Fruit fly (Drosophila melanogaster) whole organism, adult: ENCODE data around the gene CG42869.

Experiments
- CG11617 ChIP-seq: fragments of 200-800 bp; sonication (Bioruptor generic); optimal IDR thresholded peaks from 2 replicates; lab custom pipeline; 2017; ENCODE audit warnings: mild to moderate bottlenecking, missing biosample characterization, missing genetic modification reagents, missing genetic modification characterization
- CG12768 ChIP-seq: fragments of 200-800 bp; sonication (Bioruptor generic); optimal IDR thresholded peaks from 2 replicates; lab custom pipeline; 2017; ENCODE audit warnings: missing biosample characterization, missing genetic modification characterization, mild to moderate bottlenecking, moderate library complexity, missing genetic modification reagents
- CG14711 ChIP-seq: fragments of 200-800 bp; sonication (Bioruptor generic); optimal IDR thresholded peaks from 2 replicates; lab custom pipeline; 2018; ENCODE audit warnings: missing biosample characterization, mild to moderate bottlenecking, missing genetic modification characterization, moderate library complexity
- CG1620 ChIP-seq: fragments of 200-800 bp; sonication (Bioruptor generic); optimal IDR thresholded peaks from 2 replicates; lab custom pipeline; 2016; ENCODE audit warnings: missing biosample characterization, missing genetic modification characterization
- CG33017 ChIP-seq: fragments of 200-800 bp; sonication (Bioruptor generic); optimal IDR thresholded peaks from 2 replicates; lab custom pipeline; 2018; ENCODE audit warnings: missing biosample characterization, mild to moderate bottlenecking, missing genetic modification characterization, moderate library complexity
- CG5204 ChIP-seq: fragments of 200-800 bp; sonication (Bioruptor generic); optimal IDR thresholded peaks from 2 replicates; lab custom pipeline; 2016; ENCODE audit warnings: missing biosample characterization, missing genetic modification characterization
- CG7045 ChIP-seq: fragments of 200-800 bp; sonication (Bioruptor generic); optimal IDR thresholded peaks from 2 replicates; lab custom pipeline; 2017; ENCODE audit warnings: missing biosample characterization, mild to moderate bottlenecking, missing genetic modification characterization
- CG7101 ChIP-seq: fragments of 200-800 bp; sonication (Bioruptor generic); optimal IDR thresholded peaks from 2 replicates; lab custom pipeline; 2018; ENCODE audit warnings: missing biosample characterization, mild to moderate bottlenecking, missing genetic modification characterization, moderate library complexity
- Clk ChIP-seq: fragments of 200-800 bp; sonication (Bioruptor generic); optimal IDR thresholded peaks from 2 replicates; lab custom pipeline; 2017; ENCODE audit warnings: missing biosample characterization, missing genetic modification characterization
- Crg-1 ChIP-seq: fragments of 200-800 bp; sonication (Bioruptor generic); optimal IDR thresholded peaks from 2 replicates; lab custom pipeline; 2016; ENCODE audit warnings: missing biosample characterization, missing genetic modification characterization
- Hr96 ChIP-seq: fragments of 200-800 bp; sonication (Bioruptor generic); optimal IDR thresholded peaks from 2 replicates; lab custom pipeline; 2016; ENCODE audit warnings: missing biosample characterization, missing genetic modification characterization
- Mnt ChIP-seq: fragments of 200-800 bp; sonication (Bioruptor generic); optimal IDR thresholded peaks from 2 replicates; lab custom pipeline; 2016; ENCODE audit warnings: missing biosample characterization, mild to moderate bottlenecking, missing genetic modification characterization
- bab1 ChIP-seq: fragments of 200-800 bp; sonication (Bioruptor generic); optimal IDR thresholded peaks from 3 replicates; lab custom pipeline; 2019; ENCODE audit warnings: missing biosample characterization, mild to moderate bottlenecking, missing genetic modification characterization, moderate library complexity
- cic ChIP-seq: fragments of 200-800 bp; sonication (Bioruptor generic); optimal IDR thresholded peaks from 2 replicates; lab custom pipeline; 2017; ENCODE audit warnings: missing biosample characterization, mild to moderate bottlenecking, missing genetic modification characterization, moderate library complexity
- cnc ChIP-seq, 2 experiments: fragments of >200 bp; optimal IDR thresholded peaks; 2 replicates each; lab custom pipeline; 2017
- kay ChIP-seq: fragments of 200-800 bp; sonication (Bioruptor generic); peaks from one replicate; lab custom pipeline; 2016; ENCODE audit warnings: missing biosample characterization, missing genetic modification characterization, borderline replicate concordance
- ovo ChIP-seq: fragments of 200-800 bp; sonication (Bioruptor generic); optimal IDR thresholded peaks from 2 replicates; lab custom pipeline; 2016; ENCODE audit warnings: missing biosample characterization, missing genetic modification characterization
- pad ChIP-seq: fragments of 200-800 bp; sonication (Bioruptor generic); optimal IDR thresholded peaks from 3 replicates; lab custom pipeline; 2017; ENCODE audit warnings: missing biosample characterization, missing genetic modification characterization, mild to moderate bottlenecking, moderate library complexity, missing genetic modification reagents
- tj ChIP-seq: fragments of 200-800 bp; sonication (Bioruptor generic); optimal IDR thresholded peaks from 3 replicates; lab custom pipeline; 2017; ENCODE audit warnings: missing biosample characterization, mild to moderate bottlenecking, missing genetic modification characterization, moderate library complexity
- toe ChIP-seq: fragments of 200-800 bp; sonication (Bioruptor generic); optimal IDR thresholded peaks from 2 replicates; lab custom pipeline; 2016; ENCODE audit warnings: missing biosample characterization, missing genetic modification characterization

Gene CG42869

DNA sequence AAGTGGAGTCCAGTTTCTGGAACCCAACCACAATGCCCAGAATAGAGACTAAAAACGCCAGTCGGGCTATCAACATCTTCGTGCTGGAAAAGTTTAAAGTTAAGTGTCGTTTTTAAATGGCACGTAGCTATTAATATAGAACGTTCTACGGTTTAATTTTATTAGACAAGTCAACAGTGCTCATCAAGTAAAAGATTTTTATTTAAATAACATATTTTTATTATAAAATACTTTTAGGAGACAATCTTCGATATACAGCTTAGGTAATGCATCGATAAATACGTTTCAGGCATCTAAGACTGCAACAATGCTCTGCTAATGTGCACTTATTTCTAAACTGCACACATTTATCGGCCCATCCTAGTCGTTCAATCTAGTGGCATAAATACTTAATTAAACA lies at the start of gene CG42869:
Gene CG42869, minus strand, starts transcription at position 101 of the 400 bp plus-strand sequence.
- TF ChIP-seq pad (GFP tag; lab: Kevin White, UChicago) = no peak
- TF ChIP-seq cic (GFP tag; lab: Kevin White, UChicago) = no peak
- TF ChIP-seq CG5204 = no peak

DNA sequence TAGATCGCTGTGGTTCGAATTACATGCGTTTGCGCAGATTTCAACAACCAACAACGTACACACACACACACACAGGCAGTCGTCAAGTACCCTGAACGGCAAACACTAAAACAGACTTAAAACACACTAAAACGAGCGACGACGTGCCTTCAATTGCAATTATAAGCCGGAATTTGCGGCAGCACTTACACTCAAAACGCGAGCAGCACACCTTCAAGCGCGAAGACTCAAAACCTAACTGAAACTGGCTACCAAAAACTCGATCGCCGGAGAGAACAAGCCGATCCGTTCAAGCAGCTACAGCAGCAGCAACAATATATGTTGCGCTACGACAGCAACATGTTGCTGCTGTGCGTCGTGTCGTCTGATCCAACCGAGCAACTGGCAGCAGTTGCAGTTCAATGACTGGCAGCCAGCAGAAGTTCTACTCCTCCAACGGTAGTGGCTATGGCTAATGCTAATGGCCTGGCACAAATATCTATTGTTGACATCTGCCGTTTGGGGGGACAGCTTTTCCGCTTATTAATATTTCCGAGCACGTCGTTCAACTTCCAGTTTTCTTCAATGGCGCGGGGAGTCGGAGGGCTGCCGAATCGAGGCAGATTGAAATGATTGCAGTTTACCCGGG lies 45.8 kb upstream of the CG42869 start, which contains the start of gene tsl:
Gene tsl, minus strand, starts transcription at position 242 of the 628 bp plus-strand sequence.
- TF ChIP-seq CG12768 = no peak
- no peak for TF ChIP-seq kay
- peak; percentile 23 for TF ChIP-seq cic (GFP tag; lab: Kevin White, UChicago)

DNA sequence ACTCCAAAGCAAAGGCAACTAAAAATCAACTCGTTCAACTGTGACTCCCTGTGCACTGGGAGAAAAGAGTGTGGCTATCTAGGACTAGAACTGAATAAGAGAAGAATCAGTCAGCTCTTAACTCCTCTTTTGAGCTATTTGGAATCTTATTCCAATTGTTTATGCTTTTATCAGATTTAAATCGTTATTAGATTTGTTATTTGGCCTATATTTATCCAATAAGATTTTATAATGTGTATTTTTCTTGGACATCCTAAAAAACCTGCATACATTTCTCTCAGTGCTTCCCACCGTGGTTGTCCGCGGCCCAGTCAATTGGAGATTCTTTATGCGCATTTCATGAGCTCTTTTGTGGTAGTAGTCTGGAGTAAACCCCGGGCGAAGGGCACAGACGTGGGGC lies 44.8 kb upstream of the CG42869 start:
- no peak for TF ChIP-seq CG7045
- TF ChIP-seq cic (GFP tag; lab: Kevin White, UChicago) = no peak
- no peak for TF ChIP-seq Clk (GFP tag; lab: Kevin White, UChicago)
- no peak for TF ChIP-seq Hr96 (GFP tag; lab: Kevin White, UChicago)
- no peak for TF ChIP-seq toe (GFP tag; lab: Kevin White, UChicago)
- no peak for TF ChIP-seq bab1 (GFP tag; lab: Kevin White, UChicago)
- TF ChIP-seq CG7101 (tag; lab: Kevin White, UChicago) = no peak
- TF ChIP-seq CG33017 (tag; lab: Kevin White, UChicago) = no peak
- TF ChIP-seq tj (GFP tag; lab: Kevin White, UChicago) = no peak
- no peak for TF ChIP-seq pad (GFP tag; lab: Kevin White, UChicago)
- no peak for TF ChIP-seq CG1620
- no peak for TF ChIP-seq CG5204
- TF ChIP-seq Crg-1 = no peak
- TF ChIP-seq CG14711 (tag; lab: Kevin White, UChicago) = no peak
- no peak for TF ChIP-seq CG11617

DNA sequence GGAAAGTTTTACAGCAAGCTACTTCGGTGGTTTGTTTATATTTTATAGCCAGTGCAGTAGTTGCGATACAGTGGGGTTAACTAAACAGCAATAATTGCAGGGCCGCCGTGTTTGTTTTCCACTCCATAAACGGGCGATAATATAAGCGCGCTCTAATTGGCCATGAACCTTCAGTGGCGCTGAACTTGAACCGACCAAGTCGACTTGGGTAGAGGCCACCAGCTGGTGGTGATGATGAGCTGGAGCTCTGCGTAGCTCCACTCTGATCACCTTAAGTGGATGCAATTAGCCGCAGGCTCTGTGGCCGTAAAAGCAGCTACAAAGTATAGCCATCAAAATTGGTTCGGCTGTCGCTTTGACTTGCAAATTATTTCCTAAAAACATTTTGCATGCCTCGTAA lies 43.4 kb upstream of the CG42869 start:
- TF ChIP-seq kay = no peak
- peak; percentile 14 for TF ChIP-seq CG12768
- TF ChIP-seq CG33017 (tag; lab: Kevin White, UChicago) = no peak

DNA sequence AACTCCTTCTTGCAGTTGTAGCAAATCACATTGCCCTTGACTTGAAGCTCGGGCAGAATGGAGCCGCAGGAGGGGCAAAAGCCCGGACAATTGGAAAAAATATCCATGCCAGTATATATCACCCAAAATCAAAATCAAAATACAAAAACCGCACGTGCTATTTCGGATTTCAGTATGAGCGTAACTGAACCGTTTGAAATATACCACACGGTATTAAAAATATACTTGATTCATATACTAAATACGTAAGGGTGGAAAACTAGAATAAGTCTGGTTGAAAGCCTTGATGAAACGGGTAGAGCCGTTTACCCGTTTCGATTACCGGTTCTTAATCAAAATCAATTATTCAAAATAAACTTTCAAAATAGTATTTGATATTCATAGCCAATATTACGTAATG lies 41.0 kb upstream of the CG42869 start, which contains the start of gene Polr1H:
Gene Polr1H, minus strand, starts transcription at position 188 of the 400 bp plus-strand sequence.
- no peak for TF ChIP-seq Clk (GFP tag; lab: Kevin White, UChicago)
- peak; percentile 97 for TF ChIP-seq Mnt (GFP tag; lab: Kevin White, UChicago)
- no peak for TF ChIP-seq CG7101 (tag; lab: Kevin White, UChicago)
- no peak for TF ChIP-seq tj (GFP tag; lab: Kevin White, UChicago)
- peak; percentile 44 for TF ChIP-seq bab1 (GFP tag; lab: Kevin White, UChicago)
- TF ChIP-seq CG5204 = no peak
- peak; percentile 10 for TF ChIP-seq kay

DNA sequence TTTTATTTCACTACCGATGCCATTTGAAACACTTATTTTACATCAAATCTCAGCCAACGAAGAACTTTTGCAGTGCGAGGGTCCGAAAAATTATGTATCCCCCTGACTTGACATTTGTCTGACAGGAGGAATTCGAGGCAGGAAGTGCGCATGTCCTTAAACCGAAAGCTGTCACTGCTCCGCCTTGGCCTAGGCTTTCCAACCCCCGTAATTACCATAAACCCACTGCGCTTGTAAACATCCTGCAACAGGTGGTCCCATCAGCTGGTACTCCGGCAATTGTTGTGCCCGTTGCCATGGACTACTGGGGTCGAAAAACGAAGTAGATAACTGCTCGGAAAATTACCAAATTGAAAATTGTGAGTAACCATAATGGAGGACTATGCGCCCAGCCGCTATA lies 39.1 kb upstream of the CG42869 start, which contains the start of the genes GABA-B-R2 and CG6800:
Gene GABA-B-R2, minus strand, starts transcription at position 75 of the 400 bp plus-strand sequence.
Gene CG6800, plus strand, starts transcription at position 373 of the 400 bp plus-strand sequence.
- TF ChIP-seq kay (no peak), CG12768 (no peak), Clk (GFP tag; lab: Kevin White, UChicago) (no peak), CG7101 (tag; lab: Kevin White, UChicago) (no peak), bab1 (GFP tag; lab: Kevin White, UChicago) (no peak), CG1620 (no peak), CG5204 (no peak), Hr96 (GFP tag; lab: Kevin White, UChicago) (no peak)

DNA sequence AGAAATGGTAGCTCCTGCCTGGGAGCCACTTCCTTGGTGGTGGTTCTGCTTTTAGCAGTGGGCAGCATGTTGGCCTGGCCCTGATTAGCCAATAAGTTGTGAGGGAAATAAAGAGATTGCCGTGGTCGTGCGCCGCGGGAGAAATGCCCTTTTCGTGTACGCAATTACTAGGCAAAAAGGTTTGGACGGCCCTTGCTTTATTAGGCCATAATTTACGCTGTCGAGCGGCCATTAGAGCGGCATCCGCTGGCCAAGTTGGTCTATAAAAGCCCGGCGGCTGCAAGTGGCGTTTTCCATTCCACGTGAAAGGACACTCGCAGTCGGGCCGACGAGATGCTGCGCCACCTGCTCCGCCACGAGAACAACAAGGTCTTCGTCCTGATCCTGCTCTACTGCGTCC lies 32.6 kb upstream of the CG42869 start, which contains the start of gene Burs:
Gene Burs, plus strand, starts transcription at position 301 of the 400 bp plus-strand sequence.
- TF ChIP-seq CG11617 = no peak
- no peak for TF ChIP-seq Mnt (GFP tag; lab: Kevin White, UChicago)
- TF ChIP-seq CG7101 (tag; lab: Kevin White, UChicago) = no peak
- TF ChIP-seq toe (GFP tag; lab: Kevin White, UChicago) = no peak
- TF ChIP-seq CG5204 = no peak
- no peak for TF ChIP-seq CG33017 (tag; lab: Kevin White, UChicago)
- no peak for TF ChIP-seq CG12768
- TF ChIP-seq Crg-1 = no peak
- no peak for TF ChIP-seq cic (GFP tag; lab: Kevin White, UChicago)
- no peak for TF ChIP-seq CG7045
- no peak for TF ChIP-seq cnc (optimal IDR thresholded peaks at IDR 0.05; lab: Kevin White, UChicago)
- TF ChIP-seq pad (GFP tag; lab: Kevin White, UChicago) = no peak
- no peak for TF ChIP-seq ovo (GFP tag; lab: Kevin White, UChicago)
- no peak for TF ChIP-seq CG14711 (tag; lab: Kevin White, UChicago)
- TF ChIP-seq CG1620 = no peak
- no peak for TF ChIP-seq bab1 (GFP tag; lab: Kevin White, UChicago)
- no peak for TF ChIP-seq tj (GFP tag; lab: Kevin White, UChicago)
- no peak for TF ChIP-seq Hr96 (GFP tag; lab: Kevin White, UChicago)
